Worm (Caenorhabditis elegans): Measurements from ENCODE around the gene clec-218.

- no peak for TF ChIP-seq aly-1 (tag; optimal IDR thresholded peaks at IDR 0.05)
- no peak for TF ChIP-seq hmbx-1 (tag; optimal IDR thresholded peaks at IDR 0.05)
- TF ChIP-seq ama-1 (optimal IDR thresholded peaks at IDR 0.05), result no peak
- TF ChIP-seq hnd-1 (tag; optimal IDR thresholded peaks at IDR 0.05), result no peak
- TF ChIP-seq tra-4 (tag; optimal IDR thresholded peaks at IDR 0.05), result no peak
Measured at ce11 chrV:8300935-8301535, 6.7 kb upstream of the clec-218 start, which contains the start of gene W02D7.6.
